Fruit fly (Drosophila melanogaster) whole organism, embryonic: ENCODE data around the gene da.

ENCODE experiments used
- BEAF-32 ChIP-seq: fragments of 200-800 bp; sonication (Bioruptor generic); optimal IDR thresholded peaks from 3 replicates; lab custom pipeline; 2017; ENCODE audit warnings: missing biosample characterization, missing genetic modification characterization, mild to moderate bottlenecking, moderate library complexity, missing genetic modification reagents
- C15 ChIP-seq: fragments of 200-800 bp; sonication (Bioruptor generic); IDR thresholded peaks from 3 replicates; pipeline ENCODE4 v1.3.6; 2022; ENCODE audit warnings: missing biosample characterization, missing genetic modification characterization
- CG10209 ChIP-seq: fragments of 200-800 bp; sonication (Bioruptor generic); optimal IDR thresholded peaks from 3 replicates; lab custom pipeline; 2017; ENCODE audit warnings: missing biosample characterization, mild to moderate bottlenecking, missing genetic modification characterization, missing genetic modification reagents
- CG10267 ChIP-seq: fragments of 200-800 bp; sonication (Bioruptor generic); optimal IDR thresholded peaks from 2 replicates; lab custom pipeline; 2018; ENCODE audit warnings: missing biosample characterization, mild to moderate bottlenecking, missing genetic modification characterization, moderate library complexity
- CG11093 ChIP-seq: fragments of 200-800 bp; sonication (Bioruptor generic); IDR thresholded peaks from 3 replicates; pipeline ENCODE4 v1.3.6; 2022; ENCODE audit warnings: missing biosample characterization, missing genetic modification characterization
- CG11723 ChIP-seq: fragments of 200-800 bp; sonication (Bioruptor generic); optimal IDR thresholded peaks from 2 replicates; lab custom pipeline; 2017; ENCODE audit warnings: missing biosample characterization, mild to moderate bottlenecking, missing genetic modification characterization
- CG13287 ChIP-seq: fragments of 200-800 bp; sonication (Bioruptor generic); IDR thresholded peaks from 2 replicates; pipeline ENCODE4 v1.3.6; 2022; ENCODE audit warnings: missing biosample characterization, missing genetic modification characterization; ENCODE audit not compliant: partially characterized antibody
- CG13624 ChIP-seq: fragments of 200-800 bp; sonication (Bioruptor generic); optimal IDR thresholded peaks from 2 replicates; lab custom pipeline; 2016; ENCODE audit warnings: missing biosample characterization, missing genetic modification characterization
- CG1603 ChIP-seq: fragments of 200-800 bp; sonication (Bioruptor generic); optimal IDR thresholded peaks from 2 replicates; lab custom pipeline; 2019; ENCODE audit warnings: missing biosample characterization, mild to moderate bottlenecking, missing genetic modification characterization, moderate library complexity
- CG1647 ChIP-seq: fragments of 200-800 bp; sonication (Bioruptor generic); optimal IDR thresholded peaks from 3 replicates; lab custom pipeline; 2016; ENCODE audit warnings: missing biosample characterization, missing genetic modification characterization
- CG16813 ChIP-seq: fragments of 200-800 bp; sonication (Bioruptor generic); IDR thresholded peaks from 3 replicates; pipeline ENCODE4 v1.3.6; 2022; ENCODE audit warnings: missing biosample characterization, missing genetic modification characterization; ENCODE audit not compliant: partially characterized antibody
- CG17802 ChIP-seq: fragments of 200-800 bp; sonication (Bioruptor generic); optimal IDR thresholded peaks from 2 replicates; lab custom pipeline; 2018; ENCODE audit warnings: missing biosample characterization, mild to moderate bottlenecking, missing genetic modification characterization, moderate library complexity
- CG2116 ChIP-seq: fragments of 200-800 bp; sonication (Bioruptor generic); optimal IDR thresholded peaks from 3 replicates; lab custom pipeline; 2018; ENCODE audit warnings: missing biosample characterization, mild to moderate bottlenecking, missing genetic modification characterization
- CG2712 ChIP-seq: fragments of 200-800 bp; optimal IDR thresholded peaks from 3 replicates; lab custom pipeline; 2019; ENCODE audit warnings: missing biosample characterization, mild to moderate bottlenecking, missing genetic modification characterization, moderate library complexity
- CG34376 ChIP-seq: fragments of 200-800 bp; sonication (Bioruptor generic); optimal IDR thresholded peaks from 2 replicates; lab custom pipeline; 2018; ENCODE audit warnings: missing biosample characterization, mild to moderate bottlenecking, missing genetic modification characterization
- CG3995 ChIP-seq: fragments of 200-800 bp; sonication (Bioruptor generic); optimal IDR thresholded peaks from 3 replicates; lab custom pipeline; 2016; ENCODE audit warnings: missing biosample characterization, missing genetic modification characterization
- CG4404 ChIP-seq: fragments of 200-800 bp; sonication (Bioruptor generic); IDR thresholded peaks from 2 replicates; pipeline ENCODE4 v1.3.6; 2022; ENCODE audit warnings: missing biosample characterization, missing genetic modification characterization
- CG4424 ChIP-seq: fragments of 200-800 bp; sonication (Bioruptor generic); optimal IDR thresholded peaks from 3 replicates; lab custom pipeline; 2016; ENCODE audit warnings: missing biosample characterization, missing genetic modification characterization
- CG6854 ChIP-seq: fragments of 200-800 bp; sonication (Bioruptor generic); optimal IDR thresholded peaks from 3 replicates; lab custom pipeline; 2017; ENCODE audit warnings: missing biosample characterization, mild to moderate bottlenecking, missing genetic modification characterization
- CG7839 ChIP-seq: fragments of 200-800 bp; sonication (Bioruptor generic); optimal IDR thresholded peaks from 3 replicates; lab custom pipeline; 2018; ENCODE audit warnings: missing biosample characterization, mild to moderate bottlenecking, missing genetic modification characterization, moderate library complexity
- CG8765 ChIP-seq: fragments of 200-800 bp; sonication (Bioruptor generic); IDR thresholded peaks from 2 replicates; pipeline ENCODE4 v1.3.6; 2022; ENCODE audit warnings: missing biosample characterization, missing genetic modification characterization
- Doc3 ChIP-seq: fragments of 200-800 bp; sonication (Bioruptor generic); IDR thresholded peaks from 3 replicates; pipeline ENCODE4 v1.3.6; 2022; ENCODE audit warnings: missing biosample characterization, missing genetic modification characterization; ENCODE audit not compliant: partially characterized antibody
- Dref ChIP-seq: fragments of 200-800 bp; sonication (Bioruptor generic); IDR thresholded peaks from 2 replicates; pipeline ENCODE4 v1.3.6; 2022; ENCODE audit warnings: missing biosample characterization, missing genetic modification characterization
- Ets97D ChIP-seq: fragments of 200-800 bp; sonication (Bioruptor generic); optimal IDR thresholded peaks from 3 replicates; lab custom pipeline; 2016; ENCODE audit warnings: missing biosample characterization, missing genetic modification characterization
- Fer1 ChIP-seq: fragments of 200-800 bp; sonication (Bioruptor generic); optimal IDR thresholded peaks from 2 replicates; lab custom pipeline; 2017; ENCODE audit warnings: missing biosample characterization, mild to moderate bottlenecking, missing genetic modification characterization
- Gug ChIP-seq: fragments of 200-800 bp; sonication (Bioruptor generic); IDR thresholded peaks from 4 replicates; pipeline ENCODE4 v1.3.6; 2022; ENCODE audit warnings: missing biosample characterization, missing genetic modification characterization
- HHEX ChIP-seq: fragments of 200-800 bp; sonication (Bioruptor generic); optimal IDR thresholded peaks from 3 replicates; lab custom pipeline; 2017; ENCODE audit warnings: missing biosample characterization, mild to moderate bottlenecking, missing genetic modification characterization, missing genetic modification reagents
- HLH3B ChIP-seq: fragments of 200-800 bp; sonication (Bioruptor generic); IDR thresholded peaks from 2 replicates; pipeline ENCODE4 v1.3.6; 2022; ENCODE audit warnings: missing biosample characterization, missing genetic modification characterization
- HLHmδ ChIP-seq: fragments of 200-800 bp; sonication (Bioruptor generic); optimal IDR thresholded peaks from 2 replicates; lab custom pipeline; 2018; ENCODE audit warnings: missing biosample characterization, mild to moderate bottlenecking, missing genetic modification characterization, moderate library complexity
- Hmx ChIP-seq: fragments of 200-800 bp; sonication (Bioruptor generic); optimal IDR thresholded peaks from 2 replicates; lab custom pipeline; 2016; ENCODE audit warnings: missing biosample characterization, missing genetic modification characterization
- Hr78 ChIP-seq, 2 experiments: fragments of 200-800 bp in 1 of 2; fragments of >200 bp in 1 of 2; sonication (Bioruptor generic) in 1 of 2; optimal IDR thresholded peaks; 2 replicates each; lab custom pipeline; 2017 to 2019; ENCODE audit warnings: missing biosample characterization in 2 of 2, missing genetic modification characterization in 2 of 2, mild to moderate bottlenecking in 1 of 2, moderate library complexity in 1 of 2
- MESR4 ChIP-seq: fragments of 200-800 bp; sonication (Bioruptor generic); optimal IDR thresholded peaks from 2 replicates; lab custom pipeline; 2018; ENCODE audit warnings: missing biosample characterization, mild to moderate bottlenecking, missing genetic modification characterization, moderate library complexity
- Med ChIP-seq: fragments of 200-800 bp; sonication (Bioruptor generic); peaks from one replicate; lab custom pipeline; 2016; ENCODE audit warnings: missing biosample characterization, missing genetic modification characterization, mild to moderate bottlenecking, inconsistent platforms, moderate library complexity
- NC2α ChIP-seq: fragments of 200-800 bp; sonication (Bioruptor generic); optimal IDR thresholded peaks from 2 replicates; lab custom pipeline; 2016; ENCODE audit warnings: missing biosample characterization, missing genetic modification characterization
- NK7.1 ChIP-seq: fragments of 200-800 bp; sonication (Bioruptor generic); optimal IDR thresholded peaks from 3 replicates; lab custom pipeline; 2016; ENCODE audit warnings: missing biosample characterization, missing genetic modification characterization
- Nf-YB ChIP-seq: fragments of 200-800 bp; sonication (Bioruptor generic); optimal IDR thresholded peaks from 3 replicates; lab custom pipeline; 2019; ENCODE audit warnings: missing biosample characterization, mild to moderate bottlenecking, missing genetic modification characterization, moderate library complexity
- amos ChIP-seq: fragments of 200-800 bp; sonication (Bioruptor generic); IDR thresholded peaks from 2 replicates; pipeline ENCODE4 v1.3.6; 2022; ENCODE audit warnings: missing biosample characterization, missing genetic modification characterization; ENCODE audit not compliant: partially characterized antibody
- emc ChIP-seq: fragments of 200-800 bp; sonication (Bioruptor generic); optimal IDR thresholded peaks from 2 replicates; lab custom pipeline; 2016; ENCODE audit warnings: missing biosample characterization, missing genetic modification characterization
- eve ChIP-seq, 2 experiments: fragments of >200 bp; optimal IDR thresholded peaks; 2 replicates each; lab custom pipeline; 2017; ENCODE audit warnings: missing biosample characterization in 2 of 2, missing genetic modification characterization in 2 of 2
- inv ChIP-seq: fragments of 200-800 bp; sonication (Bioruptor generic); IDR thresholded peaks from 2 replicates; pipeline ENCODE4 v1.3.6; 2022; ENCODE audit warnings: missing biosample characterization, missing genetic modification characterization; ENCODE audit not compliant: partially characterized antibody
- oc ChIP-seq: fragments of 200-800 bp; sonication (Bioruptor generic); optimal IDR thresholded peaks from 2 replicates; lab custom pipeline; 2018; ENCODE audit warnings: missing biosample characterization, mild to moderate bottlenecking, missing genetic modification characterization, moderate library complexity
- pzg ChIP-seq: fragments of 200-800 bp; sonication (Bioruptor generic); optimal IDR thresholded peaks from 3 replicates; lab custom pipeline; 2018; ENCODE audit warnings: missing biosample characterization, mild to moderate bottlenecking, missing genetic modification characterization, moderate library complexity
- rib ChIP-seq: fragments of 200-800 bp; sonication (Bioruptor generic); IDR thresholded peaks from 2 replicates; pipeline ENCODE4 v1.3.6; 2022; ENCODE audit warnings: missing biosample characterization, missing genetic modification characterization
- row ChIP-seq: fragments of 200-800 bp; sonication (Bioruptor generic); IDR thresholded peaks from 3 replicates; pipeline ENCODE4 v1.3.6; 2022; ENCODE audit warnings: missing biosample characterization, missing genetic modification characterization
- sens ChIP-seq: fragments of 200-800 bp; sonication (Bioruptor generic); peaks from one replicate; lab custom pipeline; 2016; ENCODE audit warnings: missing biosample characterization, missing genetic modification characterization
- shn ChIP-seq: fragments of 200-800 bp; sonication (Bioruptor generic); optimal IDR thresholded peaks from 3 replicates; lab custom pipeline; 2016; ENCODE audit warnings: missing biosample characterization, missing genetic modification characterization
- slou ChIP-seq: fragments of 200-800 bp; sonication (Bioruptor generic); optimal IDR thresholded peaks from 3 replicates; lab custom pipeline; 2016; ENCODE audit warnings: missing biosample characterization, missing genetic modification characterization
- sug ChIP-seq: fragments of 200-800 bp; optimal IDR thresholded peaks from 2 replicates; lab custom pipeline; 2019; ENCODE audit warnings: missing biosample characterization, mild to moderate bottlenecking, missing genetic modification characterization, moderate library complexity
- trem ChIP-seq: fragments of 200-800 bp; optimal IDR thresholded peaks from 3 replicates; lab custom pipeline; 2019; ENCODE audit warnings: missing biosample characterization, mild to moderate bottlenecking, missing genetic modification characterization, moderate library complexity
- trh ChIP-seq: fragments of 200-800 bp; sonication (Bioruptor generic); optimal IDR thresholded peaks from 2 replicates; lab custom pipeline; 2016; ENCODE audit warnings: missing biosample characterization, missing genetic modification characterization

da gene

dm6 chr2L:10403803-10404315 is 16.0 kb downstream of the da start (continued):
- TF ChIP-seq CG13287 (GFP tag; lab: Robert Waterston, UW) (peak; percentile 62), CG4424 (no peak), CG3995 (GFP tag; lab: Kevin White, UChicago) (peak; percentile 60), CG2116 (GFP tag; lab: Kevin White, UChicago) (peak; percentile 72), sens (GFP tag; lab: Kevin White, UChicago) (peak; percentile 91), CG17802 (tag; lab: Kevin White, UChicago) (peak; percentile 25), eve (GFP tag; optimal IDR thresholded peaks at IDR 0.05; lab: Kevin White, UChicago) (peak in 1 of 2 experiments; percentile 61), CG13624 (GFP tag; lab: Kevin White, UChicago) (no peak), pzg (GFP tag; lab: Kevin White, UChicago) (peak; percentile 33), CG11093 (GFP tag; lab: Robert Waterston, UW) (no peak), Nf-YB (GFP tag; lab: Kevin White, UChicago) (no peak), emc (GFP tag; lab: Kevin White, UChicago) (no peak), MESR4 (GFP tag; lab: Kevin White, UChicago) (peak; percentile 54), CG8765 (GFP tag; lab: Robert Waterston, UW) (no peak), NC2α (GFP tag; lab: Kevin White, UChicago) (no peak), Gug (GFP tag; lab: Robert Waterston, UW) (no peak), trem (tag; lab: Kevin White, UChicago) (peak; percentile 18), CG2712 (peak; percentile 16), CG11723 (GFP tag; lab: Kevin White, UChicago) (peak; percentile 49), amos (GFP tag; lab: Robert Waterston, UW) (peak; percentile 21; the same call in 1 of the 2 replicates), inv (GFP tag; lab: Robert Waterston, UW) (0 out of 2 replicates have a peak, but pooled peaks have one; percentile 22), CG7839 (tag; lab: Kevin White, UChicago) (no peak), C15 (GFP tag; lab: Robert Waterston, UW) (no peak), oc (tag; lab: Kevin White, UChicago) (no peak), CG1647 (GFP tag; lab: Kevin White, UChicago) (no peak), Dref (GFP tag; lab: Robert Waterston, UW) (peak; percentile 67), BEAF-32 (peak; percentile 57), CG6854 (GFP tag; lab: Kevin White, UChicago) (no peak), CG34376 (no peak), CG10209 (GFP tag; lab: Kevin White, UChicago) (no peak), Hmx (GFP tag; lab: Kevin White, UChicago) (no peak), row (GFP tag; lab: Robert Waterston, UW) (peak; percentile 60), NK7.1 (no peak), Hr78 (GFP tag; optimal IDR thresholded peaks at IDR 0.05; lab: Kevin White, UChicago) (no peak), CG1603 (peak; percentile 91), Med (GFP tag; lab: Kevin White, UChicago) (peak; percentile 59), Fer1 (GFP tag; lab: Kevin White, UChicago) (no peak), HLH3B (GFP tag; lab: Robert Waterston, UW) (no peak), CG4404 (GFP tag; lab: Robert Waterston, UW) (no peak), Doc3 (0 out of 3 replicates have a peak, but pooled peaks have one; percentile 38), CG10267 (peak; percentile 15), sug (tag; lab: Kevin White, UChicago) (no peak), slou (GFP tag; lab: Kevin White, UChicago) (no peak), HLHmδ (GFP tag; lab: Kevin White, UChicago) (no peak), CG16813 (GFP tag; lab: Robert Waterston, UW) (peak; percentile 45; the same call in 1 of the 3 replicates), HHEX (GFP tag; lab: Kevin White, UChicago) (no peak), Ets97D (GFP tag; lab: Kevin White, UChicago) (peak; percentile 27), trh (GFP tag; lab: Kevin White, UChicago) (no peak), shn (GFP tag; lab: Kevin White, UChicago) (no peak), rib (GFP tag; lab: Robert Waterston, UW) (no peak)
